Worm (Caenorhabditis elegans) whole organism, mixed stage, embryonic: ENCODE results near the gene msp-40.
"Not testable (repeated sequence)": the region's sequence is repeated elsewhere in the genome, so short reads cannot be mapped to it uniquely, and the experiment has no call there.

Experiments
- M03D4.4 ChIP-seq: sonication (generic microtip); optimal IDR thresholded peaks from 2 replicates; lab custom pipeline; 2017; ENCODE audit warnings: mild to moderate bottlenecking, missing genetic modification characterization, missing compliant biosample characterization
- ceh-83 ChIP-seq: fragments of 200-800 bp; sonication (Bioruptor generic); optimal IDR thresholded peaks from 2 replicates; lab custom pipeline; 2018; ENCODE audit warnings: mild to moderate bottlenecking, missing genetic modification characterization, missing compliant biosample characterization
- cnd-1 ChIP-seq: fragments of 200-800 bp; sonication (Bioruptor generic); optimal IDR thresholded peaks from 2 replicates; lab custom pipeline; 2018; ENCODE audit warnings: mild to moderate bottlenecking, missing genetic modification characterization, missing compliant biosample characterization
- lin-13 ChIP-seq: fragments of 150-350 bp; optimal IDR thresholded peaks from 2 replicates; lab custom pipeline; 2014; ENCODE audit warnings: missing biosample characterization, missing genetic modification characterization
- lsy-2 ChIP-seq: fragments of 150-350 bp; optimal IDR thresholded peaks from 2 replicates; lab custom pipeline; 2014; ENCODE audit warnings: missing biosample characterization, missing genetic modification characterization
- nhr-12 ChIP-seq: fragments of 150-350 bp; optimal IDR thresholded peaks from 2 replicates; lab custom pipeline; 2014; ENCODE audit warnings: missing biosample characterization, missing genetic modification characterization
- pha-4 ChIP-seq: fragments of 150-350 bp; optimal IDR thresholded peaks from 2 replicates; lab custom pipeline; 2018; ENCODE audit warnings: missing biosample characterization, missing genetic modification reagents, missing genetic modification characterization
- snpc-4 ChIP-seq: fragments of 150-350 bp; optimal IDR thresholded peaks from 2 replicates; lab custom pipeline; 2014; ENCODE audit warnings: missing biosample characterization, missing genetic modification characterization
- unc-62 ChIP-seq: fragments of 150-350 bp; optimal IDR thresholded peaks from 2 replicates; lab custom pipeline; 2014; ENCODE audit warnings: missing biosample characterization, missing genetic modification reagents, missing genetic modification characterization

DNA sequence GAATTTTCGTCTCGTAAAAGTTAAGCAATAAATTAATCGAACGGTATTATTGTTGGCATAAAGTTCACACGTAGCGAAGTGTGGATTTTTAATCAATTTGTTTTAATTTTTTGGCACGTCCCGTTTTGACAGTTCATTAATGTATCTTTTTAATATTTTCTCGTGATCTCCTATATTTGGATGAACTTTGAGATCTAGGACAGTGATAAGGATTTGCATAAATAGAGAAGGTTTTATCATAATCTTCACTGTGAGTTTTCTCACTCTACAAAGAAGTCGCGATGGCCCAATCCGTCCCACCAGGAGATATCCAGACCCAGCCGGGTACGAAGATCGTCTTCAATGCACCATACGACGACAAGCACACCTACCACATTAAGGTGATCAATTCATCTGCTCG is at the start of gene msp-40, which contains the start of gene C33F10.8:
- not testable (repeated sequence) for TF ChIP-seq unc-62; lin-13 (tag; lab: Kevin White, UChicago); pha-4 (tag; lab: Kevin White, UChicago); snpc-4; nhr-12 (tag; lab: Kevin White, UChicago); cnd-1; lsy-2 (tag; lab: Kevin White, UChicago); M03D4.4; ceh-83 (GFP tag; lab: Kevin White, UChicago)
